Fruit fly (Drosophila melanogaster) ovary, adult (tissue): ENCODE results near the gene CG14220.

Experiments
- CG17801 ChIP-seq: fragments of 200-800 bp; optimal IDR thresholded peaks from 2 replicates; lab custom pipeline; 2019; ENCODE audit warnings: missing biosample characterization, mild to moderate bottlenecking, missing genetic modification characterization, moderate library complexity; ENCODE audit not compliant: partially characterized antibody

Gene CG14220

DNA sequence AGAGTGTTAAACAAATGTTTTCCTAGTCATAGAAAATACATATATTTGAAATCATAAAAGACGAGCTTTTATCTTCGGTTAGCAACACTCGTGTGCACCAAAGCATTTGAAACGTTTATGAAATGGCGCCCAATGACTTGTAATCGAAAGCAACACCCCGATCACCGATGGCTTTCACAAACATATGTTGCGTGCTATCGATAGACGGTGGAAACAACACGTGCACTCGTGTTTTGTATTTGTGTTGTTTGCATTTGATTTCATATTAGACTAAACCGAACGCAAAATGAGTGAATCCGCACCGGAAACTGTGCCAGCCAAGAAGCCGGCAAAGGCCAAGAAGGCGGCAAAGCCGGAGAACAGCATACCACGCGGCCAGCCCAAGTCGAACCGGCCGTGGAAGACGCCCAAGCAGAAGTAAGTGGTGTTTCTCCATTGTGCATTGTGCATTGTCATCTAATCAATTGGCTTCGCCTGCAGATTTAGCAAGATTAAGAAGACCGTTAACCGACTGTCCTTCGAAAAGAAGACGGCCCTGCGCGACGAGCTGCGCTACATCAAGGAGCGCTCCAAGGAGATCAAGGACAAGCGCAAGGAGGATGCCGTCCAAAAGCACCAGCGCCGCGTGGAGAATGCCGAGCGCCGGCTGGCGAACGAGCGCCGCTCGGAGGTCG lies 14.5 kb upstream of the CG14220 start, which contains the start of gene CG14210:
CG14210 (plus strand) TSS at position 207 of the 674 bp plus-strand sequence.
- TF ChIP-seq CG17801 (GFP tag; lab: Kevin White, UChicago) = no peak

DNA sequence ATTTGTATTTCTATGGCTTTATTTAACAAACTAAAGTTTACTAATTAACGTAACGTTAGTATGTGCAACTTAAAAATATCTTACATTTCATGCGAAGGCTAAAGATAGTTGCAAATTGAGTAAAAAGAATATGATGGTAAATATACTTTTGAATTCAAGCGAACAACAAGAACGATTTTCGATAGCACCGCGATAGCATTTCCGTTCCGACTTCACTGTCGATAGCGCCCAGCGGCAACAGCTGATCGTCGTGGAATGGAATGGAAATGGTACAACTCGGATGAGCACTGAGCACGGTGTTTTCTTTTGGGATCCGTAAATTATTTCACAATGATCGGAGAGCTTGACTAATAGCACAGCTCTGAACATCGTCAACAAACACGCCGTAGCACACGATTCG lies 11.8 kb upstream of the CG14220 start:
- peak; percentile 85 for TF ChIP-seq CG17801 (GFP tag; lab: Kevin White, UChicago)

dm6 chrX:19611226-19611625 lies 9.6 kb upstream of the CG14220 start, which contains the start of the genes Shawn and Tyler:
Shawn (plus strand) TSS chrX:19611526.
Tyler (plus strand) TSS chrX:19611526.
- TF ChIP-seq CG17801 (GFP tag; lab: Kevin White, UChicago) = no peak

dm6 chrX:19608042-19608609 lies 6.5 kb upstream of the CG14220 start:
- no peak for TF ChIP-seq CG17801 (GFP tag; lab: Kevin White, UChicago)

- no peak for TF ChIP-seq CG17801 (GFP tag; lab: Kevin White, UChicago)
Measured at dm6 chrX:19606971-19607370, 5.3 kb upstream of the CG14220 start.

DNA sequence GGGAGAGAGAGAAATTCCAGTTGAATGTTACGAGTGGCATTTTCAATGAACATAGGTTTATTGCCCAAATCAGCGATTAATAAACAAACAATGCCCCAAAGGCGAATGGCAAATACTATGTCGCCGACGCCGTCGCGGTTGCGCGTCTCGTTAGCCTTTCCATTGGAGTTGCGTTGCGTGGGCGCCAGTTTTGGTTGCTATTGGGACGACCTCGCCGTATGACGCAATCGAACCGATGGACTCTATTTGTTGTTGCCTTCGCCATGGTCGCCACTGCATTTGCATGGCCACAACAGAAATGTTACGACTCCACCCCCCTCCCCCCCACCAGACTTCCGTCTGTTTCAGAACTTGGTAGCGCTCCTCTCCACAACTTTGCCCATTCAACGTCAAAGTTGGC lies 4.9 kb upstream of the CG14220 start:
- no peak for TF ChIP-seq CG17801 (GFP tag; lab: Kevin White, UChicago)

DNA sequence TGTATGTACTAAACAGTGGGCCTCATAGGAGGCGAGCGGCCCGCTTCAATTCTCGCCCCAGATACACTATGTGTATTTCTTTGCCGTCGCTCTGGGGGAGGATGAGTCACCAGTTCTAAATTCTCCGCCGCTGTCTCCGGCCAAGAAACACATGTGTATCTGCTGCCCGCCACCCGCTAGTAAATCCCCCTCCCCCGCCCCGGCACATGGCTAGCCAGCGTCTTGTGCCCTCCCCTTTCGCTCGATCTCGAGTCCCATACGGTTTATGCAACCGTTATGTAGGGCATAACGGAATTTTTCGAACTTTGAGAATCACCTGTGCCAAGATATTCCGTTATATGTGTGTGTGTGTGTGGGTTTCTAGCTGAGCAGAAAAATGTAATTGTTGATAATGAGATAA lies 4.3 kb upstream of the CG14220 start:
- no peak for TF ChIP-seq CG17801 (GFP tag; lab: Kevin White, UChicago)

DNA sequence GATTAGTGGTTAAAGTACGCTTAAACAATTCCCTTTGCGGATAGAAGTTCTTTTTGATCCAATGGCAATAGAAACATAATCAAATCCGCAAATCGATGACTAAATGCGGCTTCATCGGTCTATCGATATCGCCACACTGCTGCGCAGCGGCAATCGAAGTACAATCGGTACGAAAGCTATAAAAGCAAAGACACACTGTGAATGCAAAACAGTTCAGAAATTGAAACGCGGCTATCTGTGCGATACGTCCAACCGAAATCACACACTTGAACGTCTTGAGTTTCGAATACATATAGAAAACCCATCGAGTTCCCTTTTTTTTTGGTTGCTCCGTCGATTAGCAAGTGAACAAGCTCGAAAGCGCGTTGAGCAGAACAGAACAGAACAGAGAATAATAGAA lies 3.3 kb upstream of the CG14220 start, which contains the start of gene CG14207:
CG14207 (plus strand) TSS at position 203 of the 400 bp plus-strand sequence.
- no peak for TF ChIP-seq CG17801 (GFP tag; lab: Kevin White, UChicago)

- no peak for TF ChIP-seq CG17801 (GFP tag; lab: Kevin White, UChicago)
Measured at dm6 chrX:19603953-19604352, 2.3 kb upstream of the CG14220 start.

- TF ChIP-seq CG17801 (GFP tag; lab: Kevin White, UChicago) = no peak
Measured at dm6 chrX:19602483-19602882, 832 bp upstream of the CG14220 start.

DNA sequence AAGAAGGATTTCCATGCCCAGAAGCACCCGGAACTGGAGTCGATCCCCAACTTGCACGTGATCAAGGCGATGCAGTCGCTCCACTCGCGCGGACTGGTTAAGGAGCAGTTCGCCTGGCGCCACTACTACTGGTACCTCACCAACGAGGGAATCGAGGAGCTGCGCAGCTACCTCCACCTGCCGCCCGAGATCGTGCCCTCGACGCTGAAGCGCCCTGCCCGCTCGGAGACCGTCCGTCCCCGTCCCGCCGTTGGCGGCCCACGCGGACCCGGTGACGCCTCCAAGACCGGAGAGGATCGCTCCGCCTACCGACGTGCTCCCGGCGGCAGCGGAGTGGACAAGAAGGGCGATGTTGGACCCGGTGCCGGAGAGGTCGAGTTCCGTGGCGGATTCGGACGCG lies 3.1 kb downstream of the CG14220 start:
- no peak for TF ChIP-seq CG17801 (GFP tag; lab: Kevin White, UChicago)

dm6 chrX:19597684-19598363 lies 3.8 kb downstream of the CG14220 start, which contains the start of gene RpS10b:
RpS10b (plus strand) TSS chrX:19598031.
- peak; percentile 91 for TF ChIP-seq CG17801 (GFP tag; lab: Kevin White, UChicago)

- TF ChIP-seq CG17801 (GFP tag; lab: Kevin White, UChicago) = no peak
Measured at dm6 chrX:19595862-19596261, 5.8 kb downstream of the CG14220 start.

DNA sequence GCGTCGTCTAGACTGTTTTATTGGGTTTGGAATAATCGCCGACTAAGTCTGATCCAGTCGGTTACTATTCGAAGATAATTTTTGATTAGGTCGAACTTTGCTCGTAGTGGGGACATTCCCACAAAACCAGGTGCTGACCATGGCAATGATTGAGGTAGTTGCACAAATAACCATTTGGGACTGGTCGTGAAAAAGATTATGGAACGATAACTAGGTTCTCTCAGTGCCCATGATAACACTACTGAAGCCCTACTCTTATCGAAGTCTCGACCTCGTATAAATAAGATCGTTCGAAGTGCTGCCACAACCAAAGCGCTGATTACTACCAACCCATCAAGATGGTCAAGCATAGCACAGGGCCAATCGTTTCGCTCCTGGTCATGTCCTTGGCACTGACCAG lies 9.3 kb downstream of the CG14220 start, which contains the start of gene CG14205:
CG14205 (plus strand) TSS at position 301 of the 400 bp plus-strand sequence.
- no peak for TF ChIP-seq CG17801 (GFP tag; lab: Kevin White, UChicago)

dm6 chrX:19590579-19590978 lies 11.1 kb downstream of the CG14220 start:
- TF ChIP-seq CG17801 (GFP tag; lab: Kevin White, UChicago) = no peak
